Fruit fly (Drosophila melanogaster): ENCODE data around the gene CG18628.

DNA sequence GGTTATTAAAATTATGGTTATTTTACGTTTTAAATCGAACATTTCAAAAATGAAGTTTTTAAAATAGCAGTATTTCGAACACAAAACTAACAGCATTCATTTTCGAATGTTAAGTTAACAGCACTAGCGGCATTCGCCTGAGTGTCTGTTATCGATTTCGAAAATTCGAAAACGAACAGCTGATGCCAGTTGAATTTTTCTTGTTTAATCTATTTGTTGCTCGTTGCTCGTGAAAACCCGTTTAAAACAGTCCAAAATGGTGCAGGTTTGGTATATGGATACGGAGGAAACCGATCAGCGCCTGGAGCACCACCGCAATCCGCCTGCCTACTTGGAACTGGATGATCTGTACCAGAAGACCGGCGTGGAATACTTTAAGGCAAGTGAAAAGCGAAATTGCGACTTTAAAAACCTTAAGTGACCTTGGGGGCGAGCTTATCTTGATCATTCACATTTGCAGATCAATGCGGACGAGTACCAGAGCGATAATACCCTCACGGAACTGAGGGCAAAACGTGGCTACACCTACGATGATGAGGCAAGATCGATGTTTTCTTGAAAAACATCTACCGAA lies 23.7 kb downstream of the CG18628 start, which contains the start of gene Adi1:
- TF ChIP-seq spab (GFP tag; optimal IDR thresholded peaks at IDR 0.05) (no peak), CG15336 (GFP tag; IDR thresholded peaks at IDR 0.05) (no peak), CG8632 (GFP tag; optimal IDR thresholded peaks at IDR 0.05) (no peak), CG1621 (tag; optimal IDR thresholded peaks at IDR 0.05) (no peak), achi (GFP tag; optimal IDR thresholded peaks at IDR 0.05) (no peak), Gug (GFP tag; IDR thresholded peaks at IDR 0.05) (no peak), ss (GFP tag; optimal IDR thresholded peaks at IDR 0.05) (no peak), topi (GFP tag; optimal IDR thresholded peaks at IDR 0.05) (no peak), CG8319 (GFP tag; optimal IDR thresholded peaks at IDR 0.05) (no peak), CG11294 (GFP tag; IDR thresholded peaks at IDR 0.05) (no peak), Hr39 (GFP tag; optimal IDR thresholded peaks at IDR 0.05) (no peak), CG9139 (GFP tag; optimal IDR thresholded peaks at IDR 0.05) (no peak), CG6854 (GFP tag; optimal IDR thresholded peaks at IDR 0.05) (no peak), cyc (GFP tag; optimal IDR thresholded peaks at IDR 0.05) (no peak)
